Fruit fly (Drosophila melanogaster): ENCODE measurements around the gene Nepl21.

Gene Nepl21

DNA sequence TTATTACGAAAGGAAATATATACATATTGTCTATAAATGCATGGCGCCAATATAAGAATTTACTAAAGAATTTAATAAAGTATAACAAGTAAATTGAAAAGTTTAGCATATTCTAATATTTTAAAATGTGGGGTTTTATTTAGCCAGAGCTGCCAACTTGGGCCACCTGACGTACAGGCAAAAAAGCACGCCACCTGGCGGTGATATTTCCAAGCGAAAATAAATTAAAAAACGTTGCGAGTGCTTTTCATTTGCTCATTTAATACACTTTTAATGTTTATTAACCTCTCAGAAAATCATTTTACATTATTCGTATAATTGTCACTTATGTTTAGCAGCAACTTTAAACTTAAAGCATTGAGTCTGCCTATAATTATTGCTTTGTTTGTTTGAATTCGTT lies 13.1 kb upstream of the Nepl21 start:
- no peak for TF ChIP-seq psq (optimal IDR thresholded peaks at IDR 0.05)
- TF ChIP-seq CG8478 (optimal IDR thresholded peaks at IDR 0.05): no peak
- no peak for TF ChIP-seq Dll (optimal IDR thresholded peaks at IDR 0.05)
- TF ChIP-seq pan (optimal IDR thresholded peaks at IDR 0.05): no peak
- no peak for TF ChIP-seq EcR (GFP tag; optimal IDR thresholded peaks at IDR 0.05)
- no peak for TF ChIP-seq usp (GFP tag; optimal IDR thresholded peaks at IDR 0.05)

DNA sequence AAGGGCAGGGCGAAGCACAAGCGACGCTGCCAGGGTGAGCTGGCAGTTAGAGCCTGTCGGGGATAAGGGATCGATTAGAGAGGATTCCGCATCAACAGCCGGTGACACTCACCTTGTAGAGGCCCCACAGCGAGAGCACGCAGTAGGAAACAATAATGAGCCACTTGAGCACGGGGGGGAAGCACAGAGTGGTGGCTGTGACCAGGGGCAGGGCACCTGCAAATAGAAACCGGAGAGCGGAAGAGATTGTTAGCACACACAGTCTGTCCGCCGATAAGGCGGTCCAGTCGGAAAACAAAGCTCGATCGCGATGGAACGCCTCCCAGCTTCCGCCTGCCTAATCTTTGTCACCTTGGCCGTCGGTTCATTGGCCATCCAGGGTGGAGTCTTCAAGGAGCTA lies 10.9 kb upstream of the Nepl21 start, which contains the start of gene Nepl17:
Gene Nepl17 (plus strand): TSS at position 301 of the 400 bp plus-strand sequence.
- TF ChIP-seq EcR (GFP tag; optimal IDR thresholded peaks at IDR 0.05) (no peak), Dll (optimal IDR thresholded peaks at IDR 0.05) (no peak), psq (optimal IDR thresholded peaks at IDR 0.05) (no peak), CG8478 (optimal IDR thresholded peaks at IDR 0.05) (no peak), usp (GFP tag; optimal IDR thresholded peaks at IDR 0.05) (no peak), pan (optimal IDR thresholded peaks at IDR 0.05) (no peak)

DNA sequence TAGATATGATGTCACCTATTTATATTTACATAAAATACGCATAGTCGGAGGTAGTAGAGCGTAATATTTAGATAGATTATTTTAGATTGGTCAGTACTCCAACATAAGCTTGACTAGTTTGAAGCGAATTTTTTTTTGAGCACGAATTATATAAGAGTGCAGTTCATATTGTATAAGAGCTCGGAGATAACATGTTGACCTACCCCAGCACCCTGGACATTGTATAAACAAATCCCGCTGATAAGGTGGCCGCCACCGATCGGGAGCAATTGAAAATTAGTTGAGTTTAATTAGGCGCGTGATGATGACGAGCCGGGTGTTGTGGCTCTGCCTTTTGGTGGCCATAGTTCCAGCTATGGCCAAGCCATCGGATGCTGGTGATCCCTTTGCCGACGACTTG lies 8.1 kb upstream of the Nepl21 start, which contains the start of gene Nepl18:
Gene Nepl18 (plus strand): TSS at position 277 of the 400 bp plus-strand sequence.
- no peak for TF ChIP-seq CG8478 (optimal IDR thresholded peaks at IDR 0.05)
- no peak for TF ChIP-seq EcR (GFP tag; optimal IDR thresholded peaks at IDR 0.05)
- no peak for TF ChIP-seq usp (GFP tag; optimal IDR thresholded peaks at IDR 0.05)
- no peak for TF ChIP-seq Dll (optimal IDR thresholded peaks at IDR 0.05)
- no peak for TF ChIP-seq pan (optimal IDR thresholded peaks at IDR 0.05)
- no peak for TF ChIP-seq psq (optimal IDR thresholded peaks at IDR 0.05)

DNA sequence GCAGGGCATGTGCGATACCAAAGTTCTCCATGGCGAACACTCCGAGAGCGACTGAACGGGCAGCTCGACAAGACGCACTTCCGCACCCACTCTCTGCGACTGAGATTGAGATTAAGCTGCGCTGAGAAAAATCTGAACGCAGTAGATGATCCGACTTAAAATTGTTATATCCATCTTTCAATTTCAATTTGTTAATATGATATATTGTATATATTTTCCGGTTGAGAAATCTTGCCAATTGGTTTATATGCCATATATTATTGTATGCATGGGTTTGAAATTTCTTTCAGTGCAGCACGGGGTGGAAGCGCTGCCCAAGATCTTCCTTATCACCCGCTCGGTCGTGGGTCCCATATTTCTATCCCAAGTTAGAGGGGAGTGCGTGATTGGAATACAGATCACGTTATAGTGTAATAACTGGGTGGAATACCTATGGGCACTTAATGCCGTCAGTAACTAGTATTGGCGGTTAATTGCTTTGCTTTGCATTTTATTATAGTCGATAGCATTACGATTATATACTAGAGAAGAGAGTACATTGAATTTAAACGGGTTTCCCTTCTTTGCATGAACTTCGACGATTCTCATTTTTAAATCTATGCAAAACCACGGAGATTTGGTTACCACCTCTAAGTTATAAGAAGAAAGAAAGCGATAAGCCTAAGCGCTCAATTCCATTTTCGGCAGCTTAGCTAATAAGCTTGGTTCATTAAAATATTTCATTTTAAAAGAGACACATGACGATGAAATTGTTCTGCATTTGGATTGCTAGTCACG lies 3.2 kb upstream of the Nepl21 start, which contains the start of the genes Nepl19 and Nepl20:
Gene Nepl19 (minus strand): TSS at position 57 of the 777 bp plus-strand sequence.
Gene Nepl20 (plus strand): TSS at position 727 of the 777 bp plus-strand sequence.
- no peak for TF ChIP-seq CG8478 (optimal IDR thresholded peaks at IDR 0.05)
- no peak for TF ChIP-seq EcR (GFP tag; optimal IDR thresholded peaks at IDR 0.05)
- no peak for TF ChIP-seq pan (optimal IDR thresholded peaks at IDR 0.05)
- TF ChIP-seq psq (optimal IDR thresholded peaks at IDR 0.05): no peak
- TF ChIP-seq Dll (optimal IDR thresholded peaks at IDR 0.05): no peak
- no peak for TF ChIP-seq usp (GFP tag; optimal IDR thresholded peaks at IDR 0.05)

DNA sequence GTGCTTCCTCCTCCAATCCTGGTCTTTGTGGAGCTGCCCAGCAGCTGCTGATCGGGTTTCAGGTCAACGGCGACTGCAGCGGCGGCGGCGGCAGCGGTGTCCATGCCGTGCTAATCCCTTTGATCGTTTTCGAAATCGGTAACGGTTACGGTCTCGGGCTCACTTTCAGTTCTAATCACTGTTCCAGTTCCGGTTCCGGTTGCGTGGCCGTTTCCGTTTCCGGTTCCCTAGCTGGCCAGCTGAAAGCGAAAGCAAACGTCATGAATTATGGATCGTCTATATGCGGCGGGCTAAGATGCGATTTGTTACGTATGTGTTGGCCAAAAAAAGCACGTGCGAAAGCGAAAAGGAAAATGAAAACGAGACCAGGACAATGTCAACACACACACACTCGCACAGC lies 3.3 kb downstream of the Nepl21 start:
- TF ChIP-seq psq (optimal IDR thresholded peaks at IDR 0.05) (no peak), Dll (optimal IDR thresholded peaks at IDR 0.05) (peak; percentile 2)

DNA sequence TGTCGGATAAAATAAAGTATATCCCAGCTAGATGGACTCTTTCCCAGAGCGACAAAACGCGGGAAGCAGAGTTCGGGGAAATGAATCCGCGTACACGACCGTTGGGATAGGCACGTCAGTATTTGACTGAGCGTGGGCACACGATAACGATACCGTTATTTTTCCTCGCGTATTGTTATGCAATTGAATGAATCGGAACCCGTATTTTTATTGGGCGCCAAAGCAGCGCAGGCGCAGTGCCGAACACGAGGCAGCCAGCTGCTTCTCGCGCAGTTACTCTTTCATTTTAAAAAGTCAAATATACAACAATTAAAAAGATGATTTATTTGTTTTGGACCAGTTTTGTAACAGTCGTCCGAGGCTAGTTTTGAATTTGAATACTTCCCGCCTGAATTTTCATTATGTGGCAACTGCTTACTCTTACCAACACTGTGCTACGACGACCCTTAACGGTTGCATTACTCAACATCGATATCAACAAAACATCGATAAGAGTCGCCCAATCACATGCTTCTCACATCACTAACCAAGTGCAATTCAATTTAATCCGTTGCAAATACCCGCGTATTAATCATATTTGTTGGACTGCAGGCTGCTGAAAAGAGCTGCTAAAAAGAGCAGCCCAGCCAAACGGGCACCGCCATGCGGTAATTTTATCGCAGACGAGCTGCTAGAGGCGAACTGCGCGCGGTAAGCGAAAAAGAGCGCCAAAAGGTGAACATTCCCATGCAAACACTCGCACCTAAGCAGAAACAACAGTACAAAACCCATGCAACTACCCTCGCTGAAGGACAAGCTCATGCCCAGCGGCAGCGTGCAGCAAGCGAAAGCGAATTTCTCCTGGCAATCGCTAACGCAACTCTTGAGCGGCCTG lies 4.3 kb downstream of the Nepl21 start, which contains the start of the genes CG33203 and Doa:
Gene CG33203 (minus strand): TSS at position 151 of the 874 bp plus-strand sequence.
Gene Doa (plus strand): TSS at position 515 of the 874 bp plus-strand sequence.
- no peak for TF ChIP-seq psq (optimal IDR thresholded peaks at IDR 0.05)
- no peak for TF ChIP-seq Dll (optimal IDR thresholded peaks at IDR 0.05)
- TF ChIP-seq pan (optimal IDR thresholded peaks at IDR 0.05): no peak
- TF ChIP-seq CG8478 (optimal IDR thresholded peaks at IDR 0.05): no peak
- TF ChIP-seq EcR (GFP tag; optimal IDR thresholded peaks at IDR 0.05): no peak
- TF ChIP-seq usp (GFP tag; optimal IDR thresholded peaks at IDR 0.05): no peak

DNA sequence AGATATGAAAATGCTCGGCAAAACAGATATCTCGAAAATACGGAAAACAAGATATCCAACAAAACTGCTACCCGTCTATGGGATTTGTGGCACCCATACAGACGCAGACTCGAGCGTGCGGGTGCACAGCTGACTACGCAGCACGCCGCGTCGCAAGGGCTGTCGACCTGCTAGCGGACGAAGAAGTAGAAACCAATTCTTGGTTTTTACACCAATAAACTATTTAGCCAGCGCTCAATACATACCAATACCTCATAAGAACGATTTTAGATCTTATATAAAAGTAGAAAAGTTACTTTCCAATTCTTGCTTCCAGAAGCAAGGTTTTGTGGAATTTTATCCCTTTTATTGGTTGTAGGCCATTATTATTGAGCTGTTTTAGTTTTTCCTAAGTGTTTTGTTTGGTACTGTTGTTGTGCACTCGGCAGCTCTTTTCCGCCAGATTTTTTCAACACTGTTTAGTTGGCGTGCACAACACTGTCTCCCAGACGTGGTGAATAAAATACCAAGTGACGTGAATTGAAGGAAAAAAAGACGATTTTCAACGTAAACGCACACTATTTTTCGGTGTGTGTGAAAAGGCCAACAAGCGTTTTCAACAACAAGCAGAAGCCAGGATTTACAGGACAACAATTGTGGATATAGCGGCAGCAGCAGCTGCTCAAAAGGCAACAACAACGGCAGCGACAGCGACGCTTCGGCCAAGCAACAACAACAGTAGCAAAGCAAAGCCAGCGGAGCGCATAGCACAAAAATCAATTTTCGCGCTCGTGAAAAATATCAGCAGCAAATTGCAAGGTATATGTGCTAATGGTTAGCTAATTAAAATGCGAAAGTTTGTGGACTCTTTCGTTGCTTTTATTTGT lies 5.3 kb downstream of the Nepl21 start:
- TF ChIP-seq Dll (optimal IDR thresholded peaks at IDR 0.05) (no peak), EcR (GFP tag; optimal IDR thresholded peaks at IDR 0.05) (peak in 1 of 2 experiments; percentile 88)

DNA sequence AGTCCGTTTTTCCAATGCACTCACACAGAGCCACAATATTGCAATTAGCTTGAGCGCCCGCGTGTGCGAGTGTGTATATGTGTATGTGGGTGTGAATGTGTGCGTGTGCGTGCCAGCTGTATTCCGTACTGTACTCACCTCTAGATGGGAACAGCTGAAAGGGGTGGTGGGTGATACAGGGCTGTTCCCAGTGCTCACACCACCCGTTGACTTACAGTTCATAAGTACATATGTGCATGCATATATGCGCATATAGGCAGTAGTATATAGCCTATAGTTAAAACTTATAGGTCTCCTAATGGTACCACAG lies 5.9 kb downstream of the Nepl21 start:
- TF ChIP-seq CG8478 (optimal IDR thresholded peaks at IDR 0.05) (peak; percentile 71), usp (GFP tag; optimal IDR thresholded peaks at IDR 0.05) (no peak)

DNA sequence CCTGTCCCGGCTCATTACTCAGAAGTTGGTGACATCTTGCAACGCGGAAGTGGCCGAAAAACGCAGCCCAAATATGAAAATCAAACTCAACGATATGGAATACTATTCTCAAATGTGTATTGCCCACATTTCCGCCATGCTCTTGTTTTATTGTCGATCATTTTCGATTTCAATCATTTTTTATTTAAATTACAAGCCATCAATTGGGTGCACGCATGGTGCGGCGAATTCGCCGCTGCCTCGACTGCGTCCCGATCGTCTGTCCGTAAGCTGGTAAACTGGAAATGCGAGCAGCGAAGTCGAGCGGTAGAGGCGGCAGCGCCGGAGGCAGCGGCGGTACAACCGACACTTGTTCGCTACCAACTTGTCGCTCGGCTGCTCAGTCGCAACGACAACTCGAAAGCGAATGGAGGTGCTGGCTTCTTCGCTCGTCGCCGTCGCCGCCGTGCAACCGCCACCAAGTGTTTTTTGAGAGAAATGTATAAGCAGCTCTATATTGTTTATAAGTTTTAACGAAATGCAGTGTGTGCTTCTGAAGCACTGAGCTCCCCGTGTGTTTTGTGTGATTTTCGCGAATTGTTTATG lies 8.1 kb downstream of the Nepl21 start:
- TF ChIP-seq EcR (GFP tag; optimal IDR thresholded peaks at IDR 0.05): no peak
- TF ChIP-seq usp (GFP tag; optimal IDR thresholded peaks at IDR 0.05): no peak
- TF ChIP-seq Dll (optimal IDR thresholded peaks at IDR 0.05): no peak
- no peak for TF ChIP-seq pan (optimal IDR thresholded peaks at IDR 0.05)
- no peak for TF ChIP-seq psq (optimal IDR thresholded peaks at IDR 0.05)
- no peak for TF ChIP-seq CG8478 (optimal IDR thresholded peaks at IDR 0.05)

DNA sequence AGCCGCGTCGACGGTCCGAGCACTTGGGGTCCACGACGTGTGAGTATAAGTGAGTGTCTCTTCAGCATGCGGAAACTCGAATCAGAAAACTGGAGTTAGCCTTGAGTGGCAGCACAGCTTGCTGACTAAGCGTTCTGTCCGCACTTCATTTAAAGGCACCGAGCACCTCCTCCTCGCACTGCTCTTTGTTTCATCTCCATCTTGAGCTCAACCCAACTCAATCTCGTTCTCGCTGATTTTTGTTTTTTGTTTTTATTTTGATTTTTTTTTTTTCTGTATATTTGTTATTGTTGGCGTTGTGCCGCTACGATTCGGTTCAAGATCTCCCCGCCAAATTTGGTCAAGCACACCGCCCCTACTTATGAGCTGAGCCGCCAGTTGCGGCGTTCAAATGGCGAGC lies 11.5 kb downstream of the Nepl21 start:
- TF ChIP-seq usp (GFP tag; optimal IDR thresholded peaks at IDR 0.05) (no peak), Dll (optimal IDR thresholded peaks at IDR 0.05) (no peak), psq (optimal IDR thresholded peaks at IDR 0.05) (no peak), CG8478 (optimal IDR thresholded peaks at IDR 0.05) (no peak), EcR (GFP tag; optimal IDR thresholded peaks at IDR 0.05) (no peak), pan (optimal IDR thresholded peaks at IDR 0.05) (no peak)

DNA sequence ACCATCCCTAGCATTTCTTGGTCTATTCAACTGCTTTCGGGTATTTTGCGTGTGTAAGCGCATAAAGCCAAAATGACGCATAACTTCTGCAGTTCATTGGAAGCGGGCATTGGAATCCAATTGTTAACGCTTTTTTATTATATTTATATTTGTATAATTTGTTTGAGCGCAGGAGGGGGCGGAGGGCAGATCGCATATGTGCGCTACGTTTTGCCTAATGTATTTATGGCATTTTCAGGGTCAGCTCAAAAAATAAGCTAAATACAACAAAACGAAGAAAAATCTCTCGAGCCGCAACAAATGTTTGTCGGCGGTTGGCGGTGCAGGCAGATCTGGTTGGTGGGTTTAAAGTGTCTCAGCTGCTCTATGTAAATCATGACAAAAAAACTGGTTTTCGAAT lies 14.4 kb downstream of the Nepl21 start:
- TF ChIP-seq pan (optimal IDR thresholded peaks at IDR 0.05) (no peak), EcR (GFP tag; optimal IDR thresholded peaks at IDR 0.05) (no peak), usp (GFP tag; optimal IDR thresholded peaks at IDR 0.05) (no peak), Dll (optimal IDR thresholded peaks at IDR 0.05) (no peak), psq (optimal IDR thresholded peaks at IDR 0.05) (no peak), CG8478 (optimal IDR thresholded peaks at IDR 0.05) (no peak)
